Worm (Caenorhabditis elegans) whole organism, mixed stage, embryonic: Measurements from ENCODE around the gene ZK381.8.

Source experiments
- lsy-2 ChIP-seq: fragments of 150-350 bp; optimal IDR thresholded peaks from 2 replicates; lab custom pipeline; 2014; ENCODE audit warnings: missing biosample characterization, missing genetic modification characterization
- nhr-12 ChIP-seq: fragments of 150-350 bp; optimal IDR thresholded peaks from 2 replicates; lab custom pipeline; 2014; ENCODE audit warnings: missing biosample characterization, missing genetic modification characterization
- nhr-76 ChIP-seq: sonication (generic microtip); optimal IDR thresholded peaks from 2 replicates; lab custom pipeline; 2017; ENCODE audit warnings: missing biosample characterization, missing genetic modification characterization

ce11 chrIV:6974162-6974938, 4.2 kb upstream of the ZK381.8 start:
- TF ChIP-seq lsy-2 (tag; lab: Kevin White, UChicago) = no peak
- TF ChIP-seq nhr-12 (tag; lab: Kevin White, UChicago) = no peak
- TF ChIP-seq nhr-76 (tag; lab: Kevin White, UChicago) = no peak
